Worm (Caenorhabditis elegans) whole organism, L4 larva: ENCODE results near the gene W06D11.1.

Source experiments
- F26F4.8 ChIP-seq: fragments of 200-800 bp; sonication (Bioruptor generic); conservative IDR thresholded peaks from 2 replicates; pipeline ENCODE4 v1.3.6; 2022; ENCODE audit warnings: missing genetic modification characterization, missing compliant biosample characterization
- T26A8.4 ChIP-seq: fragments of 200-800 bp; sonication (Bioruptor generic); IDR thresholded peaks from 2 replicates; pipeline ENCODE4 v1.3.6; 2022; ENCODE audit warnings: missing genetic modification characterization, missing compliant biosample characterization
- Y48G9A.11 ChIP-seq: fragments of 200-800 bp; sonication (Bioruptor generic); IDR thresholded peaks from 2 replicates; pipeline ENCODE4 v1.3.6; 2022; ENCODE audit warnings: missing genetic modification reagents, missing genetic modification characterization, missing compliant biosample characterization
- ZK546.5 ChIP-seq, 2 experiments: sonication (generic microtip); optimal IDR thresholded peaks; 2 replicates each; lab custom pipeline; 2017; ENCODE audit warnings: missing biosample characterization in 2 of 2, missing genetic modification characterization in 2 of 2
- arid-1 ChIP-seq: fragments of 200-800 bp; sonication (Bioruptor generic); conservative IDR thresholded peaks from 2 replicates; pipeline ENCODE4 v1.3.6; 2022; ENCODE audit warnings: missing genetic modification reagents, missing genetic modification characterization, missing compliant biosample characterization
- attf-4 ChIP-seq: sonication (generic microtip); optimal IDR thresholded peaks from 3 replicates; lab custom pipeline; 2017; ENCODE audit warnings: missing biosample characterization, missing genetic modification characterization
- ceh-62 ChIP-seq: sonication (generic microtip); optimal IDR thresholded peaks from 2 replicates; lab custom pipeline; 2017; ENCODE audit warnings: missing biosample characterization, missing genetic modification characterization
- ceh-82 ChIP-seq: sonication (generic microtip); optimal IDR thresholded peaks from 2 replicates; lab custom pipeline; 2017; ENCODE audit warnings: missing biosample characterization, missing genetic modification characterization
- ces-1 ChIP-seq: fragments of 150-350 bp; sonication (generic microtip); optimal IDR thresholded peaks from 4 replicates; lab custom pipeline; 2014; ENCODE audit warnings: missing biosample characterization, missing genetic modification reagents, missing genetic modification characterization
- daf-12 ChIP-seq: fragments of 150-350 bp; optimal IDR thresholded peaks from 2 replicates; lab custom pipeline; 2014; ENCODE audit warnings: missing biosample characterization, missing genetic modification reagents, missing genetic modification characterization
- dmd-9 ChIP-seq: fragments of 200-800 bp; sonication (Bioruptor generic); IDR thresholded peaks from 2 replicates; pipeline ENCODE4 v1.3.6; 2022; ENCODE audit warnings: missing genetic modification reagents, missing genetic modification characterization, missing compliant biosample characterization
- egl-43 ChIP-seq: fragments of 200-800 bp; sonication (Bioruptor generic); IDR thresholded peaks from 2 replicates; pipeline ENCODE4 v1.3.6; 2022; ENCODE audit warnings: missing genetic modification reagents, missing genetic modification characterization, missing compliant biosample characterization
- fkh-10 ChIP-seq: fragments of 150-350 bp; optimal IDR thresholded peaks from 2 replicates; lab custom pipeline; 2014; ENCODE audit warnings: missing biosample characterization, missing genetic modification reagents, missing genetic modification characterization
- fos-1 ChIP-seq: fragments of 150-350 bp; optimal IDR thresholded peaks from 2 replicates; lab custom pipeline; 2014; ENCODE audit warnings: missing biosample characterization, missing genetic modification characterization
- gei-8 ChIP-seq: fragments of 200-800 bp; sonication (Bioruptor generic); optimal IDR thresholded peaks from 2 replicates; lab custom pipeline; 2018; ENCODE audit warnings: mild to moderate bottlenecking, missing genetic modification characterization, missing compliant biosample characterization
- hlh-30 ChIP-seq: sonication (generic microtip); optimal IDR thresholded peaks from 2 replicates; lab custom pipeline; 2017; ENCODE audit warnings: antibody characterized with exemption, mild to moderate bottlenecking, missing genetic modification characterization, missing compliant biosample characterization; ENCODE audit not compliant: insufficient read depth
- lin-13 ChIP-seq: fragments of 150-350 bp; optimal IDR thresholded peaks from 2 replicates; lab custom pipeline; 2014; ENCODE audit warnings: missing biosample characterization, missing genetic modification reagents, missing genetic modification characterization
- lin-39 ChIP-seq: fragments of 150-350 bp; optimal IDR thresholded peaks from 2 replicates; lab custom pipeline; 2014; ENCODE audit warnings: missing biosample characterization, missing genetic modification reagents, missing genetic modification characterization
- lir-3 ChIP-seq: sonication (generic microtip); optimal IDR thresholded peaks from 2 replicates; lab custom pipeline; 2016; ENCODE audit warnings: mild to moderate bottlenecking, missing genetic modification characterization, missing compliant biosample characterization
- lsy-2 ChIP-seq, 2 experiments: fragments of 150-350 bp in 1 of 2; sonication (generic microtip) in 1 of 2; optimal IDR thresholded peaks; 2 replicates each; lab custom pipeline; 2014 to 2017; ENCODE audit warnings: missing biosample characterization in 2 of 2, missing genetic modification characterization in 2 of 2
- madf-9 ChIP-seq: fragments of 200-800 bp; sonication (Bioruptor generic); conservative IDR thresholded peaks from 2 replicates; pipeline ENCODE4 v1.3.6; 2022; ENCODE audit warnings: missing genetic modification reagents, missing genetic modification characterization, missing compliant biosample characterization
- mdl-1 ChIP-seq, 2 experiments: fragments of 150-350 bp in 1 of 2; sonication (generic microtip) in 1 of 2; optimal IDR thresholded peaks; 2 replicates each; lab custom pipeline; 2014 to 2017; ENCODE audit warnings: missing biosample characterization in 2 of 2, missing genetic modification characterization in 2 of 2
- mep-1 ChIP-seq: fragments of 150-350 bp; sonication (generic microtip); optimal IDR thresholded peaks from 3 replicates; lab custom pipeline; 2014; ENCODE audit warnings: missing biosample characterization, missing genetic modification characterization
- nhr-10 ChIP-seq: fragments of 150-350 bp; optimal IDR thresholded peaks from 2 replicates; lab custom pipeline; 2014; ENCODE audit warnings: missing biosample characterization, missing genetic modification characterization
- nhr-111 ChIP-seq: fragments of 200-800 bp; sonication (Bioruptor generic); optimal IDR thresholded peaks from 2 replicates; lab custom pipeline; 2018; ENCODE audit warnings: mild to moderate bottlenecking, missing genetic modification characterization, missing compliant biosample characterization
- nhr-237 ChIP-seq: sonication (generic microtip); optimal IDR thresholded peaks from 2 replicates; lab custom pipeline; 2017; ENCODE audit warnings: missing biosample characterization, missing genetic modification characterization
- nhr-25 ChIP-seq: sonication (generic microtip); optimal IDR thresholded peaks from 2 replicates; lab custom pipeline; 2017; ENCODE audit warnings: missing genetic modification characterization, mild to moderate bottlenecking, missing compliant biosample characterization, antibody characterized with exemption, moderate library complexity, borderline replicate concordance; ENCODE audit not compliant: insufficient read depth
- nhr-28 ChIP-seq: fragments of 150-350 bp; optimal IDR thresholded peaks from 2 replicates; lab custom pipeline; 2014; ENCODE audit warnings: missing biosample characterization, missing genetic modification characterization
- nhr-77 ChIP-seq: fragments of 150-350 bp; optimal IDR thresholded peaks from 2 replicates; lab custom pipeline; 2014; ENCODE audit warnings: missing biosample characterization, missing genetic modification characterization
- saeg-2 ChIP-seq: fragments of 200-800 bp; sonication (Bioruptor generic); IDR thresholded peaks from 2 replicates; pipeline ENCODE4 v1.3.6; 2022; ENCODE audit warnings: missing genetic modification reagents, missing genetic modification characterization, missing compliant biosample characterization
- set-16 ChIP-seq: fragments of 200-800 bp; sonication (Bioruptor generic); IDR thresholded peaks from 2 replicates; pipeline ENCODE4 v1.3.6; 2022; ENCODE audit warnings: missing genetic modification reagents, missing genetic modification characterization, missing compliant biosample characterization
- skn-1 ChIP-seq: fragments of 150-350 bp; optimal IDR thresholded peaks from 2 replicates; lab custom pipeline; 2014; ENCODE audit warnings: missing biosample characterization, missing genetic modification characterization
- snpc-4 ChIP-seq: fragments of 150-350 bp; optimal IDR thresholded peaks from 2 replicates; lab custom pipeline; 2014; ENCODE audit warnings: missing biosample characterization, missing genetic modification characterization
- tra-1 ChIP-seq: fragments of 200-800 bp; sonication (Bioruptor generic); IDR thresholded peaks from 2 replicates; pipeline ENCODE4 v1.3.6; 2022; ENCODE audit warnings: missing genetic modification reagents, missing genetic modification characterization, missing compliant biosample characterization
- unc-62 ChIP-seq, 3 experiments: fragments of 150-350 bp in 1 of 3; sonication (generic microtip); optimal IDR thresholded peaks in 2 of 3; peaks in 1 of 3; 1 replicate in 1 of 3; 2 replicates in 2 of 3; lab custom pipeline; 2014 to 2017; ENCODE audit warnings: missing biosample characterization in 3 of 3, missing genetic modification characterization in 3 of 3, missing genetic modification reagents in 3 of 3, missing genotype in 1 of 3
- vab-7 ChIP-seq: fragments of 200-800 bp; sonication (Bioruptor generic); IDR thresholded peaks from 2 replicates; pipeline ENCODE4 v1.3.6; 2022; ENCODE audit warnings: missing genetic modification reagents, missing genetic modification characterization, missing compliant biosample characterization
- zfp-2 ChIP-seq: sonication (generic microtip); optimal IDR thresholded peaks from 2 replicates; lab custom pipeline; 2016; ENCODE audit warnings: mild to moderate bottlenecking, missing genetic modification characterization, missing compliant biosample characterization

Gene W06D11.1

ce11 chrX:12331795-12332194, 37.4 kb downstream of the W06D11.1 start, which contains the start of gene srd-46:
Gene srd-46, plus strand, starts transcription at chrX:12332095.
- TF ChIP-seq lsy-2 (tag; optimal IDR thresholded peaks at IDR 0.05; lab: Kevin White, UChicago) (no peak), fkh-10 (no peak), T26A8.4 (no peak), vab-7 (GFP tag; lab: Robert Waterston, UW) (no peak), hlh-30 (tag; lab: Kevin White, UChicago) (no peak), daf-12 (tag; lab: Kevin White, UChicago) (no peak), attf-4 (tag; lab: Kevin White, UChicago) (no peak), nhr-77 (no peak), unc-62 (GFP tag; optimal IDR thresholded peaks at IDR 0.05 in 1 of 2; lab: Kevin White, UChicago) (no peak), unc-62 (tag; optimal IDR thresholded peaks at IDR 0.05; lab: Kevin White, UChicago) (no peak), ZK546.5 (tag; optimal IDR thresholded peaks at IDR 0.05; lab: Kevin White, UChicago) (no peak), nhr-237 (tag; lab: Kevin White, UChicago) (no peak), fos-1 (tag; lab: Kevin White, UChicago) (no peak), Y48G9A.11 (GFP tag; lab: Robert Waterston, UW) (no peak), egl-43 (GFP tag; lab: Robert Waterston, UW) (no peak), set-16 (GFP tag; lab: Robert Waterston, UW) (no peak), F26F4.8 (no peak), nhr-28 (tag; lab: Kevin White, UChicago) (no peak), arid-1 (GFP tag; lab: Robert Waterston, UW) (no peak), nhr-111 (no peak), mdl-1 (tag; optimal IDR thresholded peaks at IDR 0.05; lab: Kevin White, UChicago) (no peak)

DNA sequence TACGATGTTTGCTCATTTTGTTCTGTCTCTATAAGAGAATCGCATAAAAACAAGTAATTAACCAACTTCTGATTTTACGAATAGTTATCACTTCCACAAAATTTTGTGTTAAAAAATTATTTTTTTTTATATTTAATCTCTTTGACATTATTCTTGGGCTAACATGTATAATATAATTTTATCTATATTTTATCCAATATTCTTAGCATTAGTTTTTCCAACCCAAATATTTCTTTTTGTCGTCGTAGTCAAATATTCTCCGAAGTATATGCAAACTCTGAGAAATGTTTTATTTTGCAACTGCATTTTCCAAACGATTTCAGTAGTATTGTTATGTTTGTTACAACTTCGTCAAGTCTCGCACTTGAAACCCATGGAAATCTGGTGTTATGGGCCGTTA, 39.1 kb downstream of the W06D11.1 start, which contains the start of gene srd-47:
srd-47 (plus strand) TSS at position 164 of the 400 bp plus-strand sequence.
- TF ChIP-seq nhr-77 (no peak), lin-39 (tag; lab: Kevin White, UChicago) (no peak), madf-9 (GFP tag; lab: Robert Waterston, UW) (no peak), ceh-62 (tag; lab: Kevin White, UChicago) (no peak), unc-62 (GFP tag; optimal IDR thresholded peaks at IDR 0.05 in 1 of 2; lab: Kevin White, UChicago) (peak in 1 of 2 experiments; percentile 56), unc-62 (tag; optimal IDR thresholded peaks at IDR 0.05; lab: Kevin White, UChicago) (no peak)

DNA sequence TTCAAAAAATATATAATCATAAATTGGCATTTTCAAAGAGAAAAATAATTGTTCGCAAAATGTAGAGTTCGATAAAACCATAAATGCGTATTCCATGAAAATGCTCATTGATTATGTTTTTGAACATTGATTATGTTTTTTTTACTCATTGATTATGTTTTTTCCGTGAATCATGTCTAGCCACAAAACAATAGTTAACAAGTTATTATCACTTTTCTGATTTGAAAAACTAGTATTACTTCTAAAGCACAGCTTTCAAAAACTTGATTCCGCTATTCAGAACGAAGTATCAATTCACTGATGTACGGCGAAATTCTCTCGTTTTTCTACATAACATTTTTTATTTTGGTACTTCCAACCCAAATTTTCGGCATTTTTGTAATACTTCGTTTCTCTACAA, 41.4 kb downstream of the W06D11.1 start, which contains the start of gene srd-48:
srd-48 (plus strand) TSS at position 301 of the 400 bp plus-strand sequence.
- no peak for TF ChIP-seq gei-8 (GFP tag; lab: Kevin White, UChicago)
- no peak for TF ChIP-seq T26A8.4
- no peak for TF ChIP-seq nhr-10 (tag; lab: Kevin White, UChicago)
- TF ChIP-seq zfp-2: no peak
- no peak for TF ChIP-seq saeg-2
- TF ChIP-seq fos-1 (tag; lab: Kevin White, UChicago): no peak
- no peak for TF ChIP-seq mep-1 (tag; lab: Kevin White, UChicago)
- no peak for TF ChIP-seq lir-3 (tag; lab: Kevin White, UChicago)
- TF ChIP-seq snpc-4 (tag; lab: Kevin White, UChicago): no peak
- no peak for TF ChIP-seq skn-1 (tag; lab: Kevin White, UChicago)
- no peak for TF ChIP-seq ceh-82 (tag; lab: Kevin White, UChicago)
- no peak for TF ChIP-seq ces-1 (GFP tag; lab: Kevin White, UChicago)
- TF ChIP-seq dmd-9 (GFP tag; lab: Robert Waterston, UW): no peak
- no peak for TF ChIP-seq lin-13 (GFP tag; lab: Kevin White, UChicago)
- no peak for TF ChIP-seq tra-1
- TF ChIP-seq nhr-25 (tag; lab: Kevin White, UChicago): no peak
